Fruit fly (Drosophila melanogaster) whole organism, embryonic: Measurements from ENCODE around the gene FIG4.

Experiments used
- Atf-2 ChIP-seq: fragments of 200-800 bp; sonication (Bioruptor generic); optimal IDR thresholded peaks from 2 replicates; lab custom pipeline; 2016; ENCODE audit warnings: missing biosample characterization, missing genetic modification characterization
- B-H1 ChIP-seq: fragments of 200-800 bp; sonication (Bioruptor generic); IDR thresholded peaks from 3 replicates; pipeline ENCODE4 v1.3.6; 2022; ENCODE audit warnings: missing biosample characterization, missing genetic modification characterization
- Bgb ChIP-seq: fragments of 200-800 bp; sonication (Bioruptor generic); IDR thresholded peaks from 2 replicates; pipeline ENCODE4 v1.3.6; 2022; ENCODE audit warnings: missing biosample characterization, missing genetic modification characterization; ENCODE audit not compliant: partially characterized antibody
- Blimp-1 ChIP-seq: fragments of 200-800 bp; sonication (Bioruptor generic); optimal IDR thresholded peaks from 3 replicates; lab custom pipeline; 2018; ENCODE audit warnings: missing biosample characterization, missing genetic modification characterization, mild to moderate bottlenecking, moderate library complexity, missing genetic modification reagents
- CG10267 ChIP-seq: fragments of 200-800 bp; sonication (Bioruptor generic); optimal IDR thresholded peaks from 2 replicates; lab custom pipeline; 2018; ENCODE audit warnings: missing biosample characterization, mild to moderate bottlenecking, missing genetic modification characterization, moderate library complexity
- CG10321 ChIP-seq: fragments of 200-800 bp; sonication (Bioruptor generic); IDR thresholded peaks from 2 replicates; pipeline ENCODE4 v1.3.6; 2022; ENCODE audit warnings: missing biosample characterization, missing genetic modification characterization
- CG11093 ChIP-seq: fragments of 200-800 bp; sonication (Bioruptor generic); IDR thresholded peaks from 3 replicates; pipeline ENCODE4 v1.3.6; 2022; ENCODE audit warnings: missing biosample characterization, missing genetic modification characterization
- CG11723 ChIP-seq: fragments of 200-800 bp; sonication (Bioruptor generic); optimal IDR thresholded peaks from 2 replicates; lab custom pipeline; 2017; ENCODE audit warnings: missing biosample characterization, mild to moderate bottlenecking, missing genetic modification characterization
- CG13287 ChIP-seq: fragments of 200-800 bp; sonication (Bioruptor generic); IDR thresholded peaks from 2 replicates; pipeline ENCODE4 v1.3.6; 2022; ENCODE audit warnings: missing biosample characterization, missing genetic modification characterization; ENCODE audit not compliant: partially characterized antibody
- CG14014 ChIP-seq: fragments of 200-800 bp; sonication (Bioruptor generic); IDR thresholded peaks from 2 replicates; pipeline ENCODE4 v1.3.6; 2022; ENCODE audit warnings: missing biosample characterization, missing genetic modification characterization
- CG16779 ChIP-seq: fragments of 200-800 bp; sonication (Bioruptor generic); IDR thresholded peaks from 2 replicates; pipeline ENCODE4 v1.3.6; 2022; ENCODE audit warnings: missing biosample characterization, missing genetic modification characterization
- CG17186 ChIP-seq: fragments of 200-800 bp; sonication (Bioruptor generic); optimal IDR thresholded peaks from 3 replicates; lab custom pipeline; 2017; ENCODE audit warnings: missing biosample characterization, missing genetic modification reagents, missing genetic modification characterization
- CG17361 ChIP-seq: fragments of 200-800 bp; sonication (Bioruptor generic); IDR thresholded peaks from 3 replicates; pipeline ENCODE4 v1.3.6; 2022; ENCODE audit warnings: missing biosample characterization, missing genetic modification characterization
- CG17912 ChIP-seq: fragments of 200-800 bp; sonication (Bioruptor generic); optimal IDR thresholded peaks from 2 replicates; lab custom pipeline; 2018; ENCODE audit warnings: missing biosample characterization, mild to moderate bottlenecking, missing genetic modification characterization
- CG2712 ChIP-seq: fragments of 200-800 bp; optimal IDR thresholded peaks from 3 replicates; lab custom pipeline; 2019; ENCODE audit warnings: missing biosample characterization, mild to moderate bottlenecking, missing genetic modification characterization, moderate library complexity
- CG32532 ChIP-seq: fragments of 200-800 bp; sonication (Bioruptor generic); IDR thresholded peaks from 2 replicates; pipeline ENCODE4 v1.3.6; 2022; ENCODE audit warnings: missing biosample characterization, missing genetic modification characterization
- CG3281 ChIP-seq: fragments of 200-800 bp; sonication (Bioruptor generic); optimal IDR thresholded peaks from 3 replicates; lab custom pipeline; 2017; ENCODE audit warnings: missing biosample characterization, mild to moderate bottlenecking, missing genetic modification characterization
- CG34422 ChIP-seq: fragments of 200-800 bp; sonication (Bioruptor generic); IDR thresholded peaks from 3 replicates; pipeline ENCODE4 v1.3.6; 2022; ENCODE audit warnings: missing biosample characterization, missing genetic modification characterization
- CG3726 ChIP-seq: fragments of 200-800 bp; sonication (Bioruptor generic); IDR thresholded peaks from 3 replicates; pipeline ENCODE4, ENCODE4 v1.3.6; 2022; ENCODE audit warnings: missing biosample characterization, missing genetic modification characterization
- CG7271 ChIP-seq: fragments of 200-800 bp; sonication (Bioruptor generic); optimal IDR thresholded peaks from 2 replicates; lab custom pipeline; 2018; ENCODE audit warnings: missing biosample characterization, mild to moderate bottlenecking, missing genetic modification characterization, moderate library complexity
- CG7963 ChIP-seq: fragments of 200-800 bp; sonication (Bioruptor generic); IDR thresholded peaks from 3 replicates; pipeline ENCODE4 v1.3.6; 2022; ENCODE audit warnings: missing biosample characterization, missing genetic modification characterization; ENCODE audit not compliant: partially characterized antibody
- CG9797 ChIP-seq: fragments of 200-800 bp; sonication (Bioruptor generic); optimal IDR thresholded peaks from 3 replicates; lab custom pipeline; 2018; ENCODE audit warnings: missing biosample characterization, mild to moderate bottlenecking, missing genetic modification characterization
- E2f1 ChIP-seq: fragments of 200-800 bp; sonication (Bioruptor generic); IDR thresholded peaks from 2 replicates; pipeline ENCODE4 v1.3.6; 2022; ENCODE audit warnings: missing biosample characterization, missing genetic modification characterization
- ERR ChIP-seq: fragments of 200-800 bp; sonication (Bioruptor generic); optimal IDR thresholded peaks from 2 replicates; lab custom pipeline; 2016; ENCODE audit warnings: missing biosample characterization, missing genetic modification characterization
- Ets65A ChIP-seq: fragments of 200-800 bp; sonication (Bioruptor generic); peaks from one replicate; lab custom pipeline; 2016; ENCODE audit warnings: missing biosample characterization, missing genetic modification characterization
- HLH4C ChIP-seq: fragments of 200-800 bp; sonication (Bioruptor generic); IDR thresholded peaks from 3 replicates; pipeline ENCODE4 v1.3.6; 2022; ENCODE audit warnings: missing biosample characterization, missing genetic modification characterization; ENCODE audit not compliant: partially characterized antibody
- Hr39 ChIP-seq: fragments of >200 bp; optimal IDR thresholded peaks from 2 replicates; lab custom pipeline; 2017
- MTF-1 ChIP-seq: fragments of 200-800 bp; sonication (Bioruptor generic); optimal IDR thresholded peaks from 2 replicates; lab custom pipeline; 2018; ENCODE audit warnings: missing biosample characterization, mild to moderate bottlenecking, missing genetic modification characterization, borderline replicate concordance
- Med ChIP-seq: fragments of 200-800 bp; sonication (Bioruptor generic); peaks from one replicate; lab custom pipeline; 2016; ENCODE audit warnings: missing biosample characterization, missing genetic modification characterization, mild to moderate bottlenecking, inconsistent platforms, moderate library complexity
- Scr ChIP-seq: fragments of 200-800 bp; sonication (Bioruptor generic); IDR thresholded peaks from 2 replicates; pipeline ENCODE4 v1.3.6; 2022; ENCODE audit warnings: missing biosample characterization, missing genetic modification characterization; ENCODE audit not compliant: partially characterized antibody
- Six4 ChIP-seq: fragments of 200-800 bp; sonication (Bioruptor generic); optimal IDR thresholded peaks from 2 replicates; lab custom pipeline; 2016; ENCODE audit warnings: missing biosample characterization, missing genetic modification characterization
- Sox100B ChIP-seq: fragments of 200-800 bp; sonication (Bioruptor generic); optimal IDR thresholded peaks from 3 replicates; lab custom pipeline; 2018; ENCODE audit warnings: missing biosample characterization, mild to moderate bottlenecking, missing genetic modification characterization
- ap ChIP-seq: fragments of 200-800 bp; sonication (Bioruptor generic); IDR thresholded peaks from 2 replicates; pipeline ENCODE4 v1.3.6; 2022; ENCODE audit warnings: missing biosample characterization, missing genetic modification characterization
- ato ChIP-seq: fragments of 200-800 bp; sonication (Bioruptor generic); IDR thresholded peaks from 2 replicates; pipeline ENCODE4 v1.3.6; 2022; ENCODE audit warnings: missing biosample characterization, missing genetic modification characterization; ENCODE audit not compliant: partially characterized antibody
- bcd ChIP-seq: fragments of 200-800 bp; sonication (Bioruptor generic); optimal IDR thresholded peaks from 2 replicates; lab custom pipeline; 2017; ENCODE audit warnings: missing biosample characterization, mild to moderate bottlenecking, missing genetic modification characterization
- cato ChIP-seq: fragments of 200-800 bp; sonication (Bioruptor generic); optimal IDR thresholded peaks from 2 replicates; lab custom pipeline; 2016; ENCODE audit warnings: missing biosample characterization, missing genetic modification characterization, borderline replicate concordance
- dati ChIP-seq: fragments of 200-800 bp; sonication (Bioruptor generic); IDR thresholded peaks from 2 replicates; pipeline ENCODE4 v1.3.6; 2022; ENCODE audit warnings: missing biosample characterization, missing genetic modification characterization
- eve ChIP-seq, 2 experiments: fragments of >200 bp; optimal IDR thresholded peaks; 2 replicates each; lab custom pipeline; 2017; ENCODE audit warnings: missing biosample characterization in 2 of 2, missing genetic modification characterization in 2 of 2
- h ChIP-seq: fragments of >200 bp; optimal IDR thresholded peaks from 2 replicates; lab custom pipeline; 2017
- jumu ChIP-seq: fragments of 200-800 bp; sonication (Bioruptor generic); optimal IDR thresholded peaks from 3 replicates; lab custom pipeline; 2016; ENCODE audit warnings: missing biosample characterization, missing genetic modification characterization
- lilli ChIP-seq: fragments of 200-800 bp; sonication (Bioruptor generic); optimal IDR thresholded peaks from 3 replicates; lab custom pipeline; 2016; ENCODE audit warnings: missing biosample characterization, missing genetic modification characterization
- mam ChIP-seq: fragments of 200-800 bp; sonication (Bioruptor generic); optimal IDR thresholded peaks from 3 replicates; lab custom pipeline; 2016; ENCODE audit warnings: missing biosample characterization, missing genetic modification characterization
- otp ChIP-seq: fragments of 200-800 bp; sonication (Bioruptor generic); IDR thresholded peaks from 3 replicates; pipeline ENCODE4, ENCODE4 v1.3.6; 2022; ENCODE audit warnings: missing biosample characterization, missing genetic modification characterization
- pita ChIP-seq: fragments of 200-800 bp; sonication (Bioruptor generic); optimal IDR thresholded peaks from 2 replicates; lab custom pipeline; 2017; ENCODE audit warnings: missing biosample characterization, mild to moderate bottlenecking, missing genetic modification characterization
- prd ChIP-seq, 3 experiments: fragments of >200 bp in 2 of 3; fragments of 200-800 bp in 1 of 3; sonication (Bioruptor generic) in 1 of 3; optimal IDR thresholded peaks in 2 of 3; IDR thresholded peaks in 1 of 3; 2 replicates in 2 of 3; 3 replicates in 1 of 3; pipeline versions ENCODE4 v1.3.6 to Lab custom; 2017 to 2022; ENCODE audit warnings: missing biosample characterization in 1 of 3, missing genetic modification characterization in 1 of 3
- ranshi ChIP-seq: fragments of 200-800 bp; sonication (Bioruptor generic); IDR thresholded peaks from 2 replicates; pipeline ENCODE4 v1.3.6; 2022; ENCODE audit warnings: missing biosample characterization, missing genetic modification characterization
- ssp ChIP-seq: fragments of 200-800 bp; sonication (Bioruptor generic); IDR thresholded peaks from 2 replicates; pipeline ENCODE4 v1.3.6; 2022; ENCODE audit warnings: missing biosample characterization, missing genetic modification characterization
- tgo ChIP-seq: fragments of 200-800 bp; sonication (Bioruptor generic); IDR thresholded peaks from 3 replicates; pipeline ENCODE4 v1.3.6; 2022; ENCODE audit warnings: missing biosample characterization, missing genetic modification characterization
- tll ChIP-seq, 2 experiments: fragments of 200-800 bp in 1 of 2; fragments of >200 bp in 1 of 2; sonication (Bioruptor generic) in 1 of 2; optimal IDR thresholded peaks; 2 replicates each; lab custom pipeline; 2017 to 2019; ENCODE audit warnings: missing biosample characterization in 2 of 2, missing genetic modification characterization in 2 of 2, mild to moderate bottlenecking in 1 of 2, moderate library complexity in 1 of 2
- usp ChIP-seq: fragments of >200 bp; optimal IDR thresholded peaks from 2 replicates; lab custom pipeline; 2017; ENCODE audit warnings: missing biosample characterization, missing genetic modification characterization
- zen2 ChIP-seq: fragments of 200-800 bp; sonication (Bioruptor generic); IDR thresholded peaks from 3 replicates; pipeline ENCODE4 v1.3.6; 2022; ENCODE audit warnings: missing biosample characterization, missing genetic modification characterization; ENCODE audit not compliant: partially characterized antibody

Gene FIG4

dm6 chr2L:4448582-4449016 is 16.4 kb upstream of the FIG4 start, which contains the start of gene MFS18 (continued):
- TF ChIP-seq prd (optimal IDR thresholded peaks at IDR 0.05; lab: Kevin White, UChicago): no peak
- peak; percentile 100 for TF ChIP-seq prd (GFP tag; IDR thresholded peaks at IDR 0.05; lab: Robert Waterston, UW)
- TF ChIP-seq Scr: peak; percentile 68
- peak; percentile 97 for TF ChIP-seq Med (GFP tag; lab: Kevin White, UChicago)
- TF ChIP-seq Bgb (GFP tag; lab: Robert Waterston, UW): peak; percentile 86
- no peak for TF ChIP-seq usp (GFP tag; lab: Kevin White, UChicago)
- peak; percentile 98 for TF ChIP-seq CG11093
- peak; percentile 97 for TF ChIP-seq mam (GFP tag; lab: Kevin White, UChicago)
- no peak for TF ChIP-seq eve (GFP tag; optimal IDR thresholded peaks at IDR 0.05; lab: Kevin White, UChicago)
- TF ChIP-seq E2f1 (GFP tag; lab: Robert Waterston, UW): peak; percentile 99
- peak; percentile 100 for TF ChIP-seq CG2712 (tag; lab: Kevin White, UChicago)
- peak; percentile 99 for TF ChIP-seq CG7271 (tag; lab: Kevin White, UChicago)
- peak; percentile 97 for TF ChIP-seq Sox100B (GFP tag; lab: Kevin White, UChicago)
- peak; percentile 98 for TF ChIP-seq CG10267 (tag; lab: Kevin White, UChicago)
- TF ChIP-seq CG10321: peak; percentile 86
- TF ChIP-seq ranshi: peak; percentile 99
- peak; percentile 67 for TF ChIP-seq CG13287 (GFP tag; lab: Robert Waterston, UW)
- TF ChIP-seq CG17912: peak; percentile 34
- TF ChIP-seq B-H1 (GFP tag; lab: Robert Waterston, UW): peak; percentile 99
- peak; percentile 77 for TF ChIP-seq zen2 (GFP tag; lab: Robert Waterston, UW)
- peak; percentile 93 for TF ChIP-seq MTF-1 (GFP tag; lab: Kevin White, UChicago)
- peak; percentile 89 for TF ChIP-seq CG11723
- TF ChIP-seq CG9797 (GFP tag; lab: Kevin White, UChicago): peak; percentile 64
- TF ChIP-seq CG17361 (GFP tag; lab: Robert Waterston, UW): peak; percentile 99
- peak; percentile 99 for TF ChIP-seq CG14014 (GFP tag; lab: Robert Waterston, UW)
- TF ChIP-seq ERR (GFP tag; lab: Kevin White, UChicago): peak; percentile 57
- TF ChIP-seq HLH4C: peak; percentile 93
- TF ChIP-seq CG34422 (GFP tag; lab: Robert Waterston, UW): peak; percentile 99
- peak; percentile 99 for TF ChIP-seq CG32532 (GFP tag; lab: Robert Waterston, UW)
- TF ChIP-seq Hr39 (lab: Kevin White, UChicago): no peak
- peak; percentile 91 for TF ChIP-seq cato (GFP tag; lab: Kevin White, UChicago)
- peak; percentile 97 for TF ChIP-seq dati (GFP tag; lab: Robert Waterston, UW)
- TF ChIP-seq Blimp-1 (GFP tag; lab: Kevin White, UChicago): peak; percentile 99
- peak; percentile 92 for TF ChIP-seq ato (GFP tag; lab: Robert Waterston, UW)
- TF ChIP-seq CG3281: peak; percentile 98
- peak; percentile 95 for TF ChIP-seq Atf-2
- TF ChIP-seq jumu (GFP tag; lab: Kevin White, UChicago): peak; percentile 74
- peak; percentile 98 for TF ChIP-seq CG16779
- peak; percentile 99 for TF ChIP-seq lilli (GFP tag; lab: Kevin White, UChicago)
- TF ChIP-seq h (lab: Kevin White, UChicago): no peak
- TF ChIP-seq ap (GFP tag; lab: Robert Waterston, UW): peak; percentile 98
- peak; percentile 89 for TF ChIP-seq CG7963
- TF ChIP-seq pita (GFP tag; lab: Kevin White, UChicago): no peak
- TF ChIP-seq tgo (GFP tag; lab: Robert Waterston, UW): peak; percentile 99
- TF ChIP-seq CG17186 (GFP tag; lab: Kevin White, UChicago): peak; percentile 92
- peak; percentile 95 for TF ChIP-seq ssp
- peak in 1 of 2 experiments; percentile 39 for TF ChIP-seq tll (GFP tag; optimal IDR thresholded peaks at IDR 0.05; lab: Kevin White, UChicago)
- peak; percentile 98 for TF ChIP-seq Ets65A (GFP tag; lab: Kevin White, UChicago)
- TF ChIP-seq CG3726: peak; percentile 99
- TF ChIP-seq otp (GFP tag; lab: Robert Waterston, UW): peak; percentile 99
- TF ChIP-seq bcd (GFP tag; lab: Kevin White, UChicago): peak; percentile 98
- TF ChIP-seq Six4 (GFP tag; lab: Kevin White, UChicago): peak; percentile 99
